Fruit fly (Drosophila melanogaster) whole organism, prepupa: ENCODE data around the gene CG33124.

Experiments used
- Blimp-1 ChIP-seq: fragments of 200-800 bp; sonication (Bioruptor generic); optimal IDR thresholded peaks from 3 replicates; lab custom pipeline; 2017; ENCODE audit warnings: missing biosample characterization, missing genetic modification characterization, mild to moderate bottlenecking, moderate library complexity, missing genetic modification reagents
- CG10669 ChIP-seq: fragments of 200-800 bp; sonication (Bioruptor generic); optimal IDR thresholded peaks from 3 replicates; lab custom pipeline; 2018; ENCODE audit warnings: missing biosample characterization, mild to moderate bottlenecking, missing genetic modification characterization, moderate library complexity
- CG11294 ChIP-seq: fragments of 200-800 bp; sonication (Bioruptor generic); IDR thresholded peaks from 2 replicates; pipeline ENCODE4 v1.3.6; 2022; ENCODE audit warnings: missing biosample characterization, missing genetic modification characterization
- CG11762 ChIP-seq: fragments of 200-800 bp; sonication (Bioruptor generic); optimal IDR thresholded peaks from 3 replicates; lab custom pipeline; 2016; ENCODE audit warnings: missing biosample characterization, missing genetic modification characterization; ENCODE audit not compliant: insufficient read depth
- CG15336 ChIP-seq: fragments of 200-800 bp; sonication (Bioruptor generic); IDR thresholded peaks from 2 replicates; pipeline ENCODE4 v1.3.6; 2022; ENCODE audit warnings: missing biosample characterization, missing genetic modification characterization
- CG1621 ChIP-seq: fragments of 200-800 bp; sonication (Bioruptor generic); optimal IDR thresholded peaks from 3 replicates; lab custom pipeline; 2018; ENCODE audit warnings: missing biosample characterization, mild to moderate bottlenecking, missing genetic modification characterization
- CG16779 ChIP-seq: fragments of 200-800 bp; sonication (Bioruptor generic); optimal IDR thresholded peaks from 3 replicates; lab custom pipeline; 2017; ENCODE audit warnings: missing biosample characterization, mild to moderate bottlenecking, missing genetic modification characterization
- CG3032 ChIP-seq: fragments of 200-800 bp; optimal IDR thresholded peaks from 2 replicates; lab custom pipeline; 2019; ENCODE audit warnings: missing biosample characterization, mild to moderate bottlenecking, missing genetic modification characterization, moderate library complexity
- CG31627 ChIP-seq: fragments of 200-800 bp; sonication (Bioruptor generic); optimal IDR thresholded peaks from 3 replicates; lab custom pipeline; 2016; ENCODE audit warnings: missing biosample characterization, missing genetic modification characterization
- CG32006 ChIP-seq: fragments of 200-800 bp; sonication (Bioruptor generic); optimal IDR thresholded peaks from 3 replicates; lab custom pipeline; 2017; ENCODE audit warnings: missing biosample characterization, mild to moderate bottlenecking, missing genetic modification characterization
- CG4318 ChIP-seq: fragments of 200-800 bp; sonication (Bioruptor generic); optimal IDR thresholded peaks from 3 replicates; lab custom pipeline; 2017; ENCODE audit warnings: missing biosample characterization, mild to moderate bottlenecking, missing genetic modification characterization
- CG6163 ChIP-seq: fragments of 200-800 bp; sonication (Bioruptor generic); IDR thresholded peaks from 3 replicates; pipeline ENCODE4 v1.3.6; 2022; ENCODE audit warnings: missing biosample characterization, missing genetic modification characterization
- CG6276 ChIP-seq: fragments of 200-800 bp; sonication (Bioruptor generic); optimal IDR thresholded peaks from 2 replicates; lab custom pipeline; 2017; ENCODE audit warnings: missing biosample characterization, mild to moderate bottlenecking, missing genetic modification characterization
- CG6792 ChIP-seq: fragments of 200-800 bp; sonication (Bioruptor generic); optimal IDR thresholded peaks from 3 replicates; lab custom pipeline; 2016; ENCODE audit warnings: missing biosample characterization, missing genetic modification characterization
- CG6808 ChIP-seq: fragments of 200-800 bp; sonication (Bioruptor generic); optimal IDR thresholded peaks from 3 replicates; lab custom pipeline; 2017; ENCODE audit warnings: missing biosample characterization, missing genetic modification characterization, mild to moderate bottlenecking, moderate library complexity, missing genetic modification reagents
- CG7368 ChIP-seq: fragments of 200-800 bp; sonication (Bioruptor generic); optimal IDR thresholded peaks from 3 replicates; lab custom pipeline; 2016; ENCODE audit warnings: missing biosample characterization, missing genetic modification characterization
- CG8119 ChIP-seq: fragments of 200-800 bp; sonication (Bioruptor generic); IDR thresholded peaks from 3 replicates; pipeline ENCODE4 v1.3.6; 2022; ENCODE audit warnings: missing biosample characterization, missing genetic modification characterization
- CG8319 ChIP-seq: fragments of 200-800 bp; sonication (Bioruptor generic); optimal IDR thresholded peaks from 3 replicates; lab custom pipeline; 2016; ENCODE audit warnings: missing biosample characterization, missing genetic modification characterization
- CG8632 ChIP-seq: fragments of 200-800 bp; sonication (Bioruptor generic); optimal IDR thresholded peaks from 3 replicates; lab custom pipeline; 2016; ENCODE audit warnings: missing biosample characterization, missing genetic modification characterization
- CG9139 ChIP-seq: fragments of 200-800 bp; sonication (Bioruptor generic); optimal IDR thresholded peaks from 3 replicates; lab custom pipeline; 2017; ENCODE audit warnings: missing biosample characterization, mild to moderate bottlenecking, missing genetic modification characterization
- Eip78C ChIP-seq: fragments of 200-800 bp; sonication (Bioruptor generic); peaks from one replicate; lab custom pipeline; 2016; ENCODE audit warnings: missing biosample characterization, missing genetic modification characterization
- Eip93F ChIP-seq: fragments of 200-800 bp; sonication (Bioruptor generic); optimal IDR thresholded peaks from 2 replicates; lab custom pipeline; 2016; ENCODE audit warnings: missing biosample characterization, mild to moderate bottlenecking, missing genetic modification characterization
- Ets96B ChIP-seq: fragments of 200-800 bp; optimal IDR thresholded peaks from 2 replicates; lab custom pipeline; 2019; ENCODE audit warnings: missing biosample characterization, mild to moderate bottlenecking, missing genetic modification characterization, moderate library complexity
- Hr39 ChIP-seq: fragments of 200-800 bp; sonication (Bioruptor generic); optimal IDR thresholded peaks from 2 replicates; lab custom pipeline; 2016; ENCODE audit warnings: missing biosample characterization, missing genetic modification characterization
- Lpt ChIP-seq: fragments of 200-800 bp; sonication (Bioruptor generic); optimal IDR thresholded peaks from 3 replicates; lab custom pipeline; 2016; ENCODE audit warnings: missing biosample characterization, missing genetic modification characterization
- Met ChIP-seq: fragments of 200-800 bp; sonication (Bioruptor generic); optimal IDR thresholded peaks from 3 replicates; lab custom pipeline; 2016; ENCODE audit warnings: missing biosample characterization, missing genetic modification characterization
- Smox ChIP-seq: fragments of 200-800 bp; sonication (Bioruptor generic); optimal IDR thresholded peaks from 3 replicates; lab custom pipeline; 2016; ENCODE audit warnings: missing biosample characterization, missing genetic modification characterization
- Sox102F ChIP-seq: fragments of 200-800 bp; sonication (Bioruptor generic); optimal IDR thresholded peaks from 2 replicates; lab custom pipeline; 2016; ENCODE audit warnings: missing biosample characterization, mild to moderate bottlenecking, missing genetic modification characterization
- Sox14 ChIP-seq: fragments of 200-800 bp; sonication (Bioruptor generic); optimal IDR thresholded peaks from 3 replicates; lab custom pipeline; 2016; ENCODE audit warnings: missing biosample characterization, missing genetic modification characterization
- Sox15 ChIP-seq: fragments of 200-800 bp; sonication (Bioruptor generic); optimal IDR thresholded peaks from 3 replicates; lab custom pipeline; 2016; ENCODE audit warnings: missing biosample characterization, missing genetic modification characterization
- acj6 ChIP-seq: fragments of 200-800 bp; sonication (Bioruptor generic); optimal IDR thresholded peaks from 3 replicates; lab custom pipeline; 2016; ENCODE audit warnings: missing biosample characterization, missing genetic modification characterization
- cyc ChIP-seq: fragments of 200-800 bp; sonication (Bioruptor generic); optimal IDR thresholded peaks from 3 replicates; lab custom pipeline; 2016; ENCODE audit warnings: missing biosample characterization, missing genetic modification characterization
- dac ChIP-seq: fragments of 200-800 bp; sonication (Bioruptor generic); optimal IDR thresholded peaks from 2 replicates; lab custom pipeline; 2017; ENCODE audit warnings: missing biosample characterization, mild to moderate bottlenecking, missing genetic modification characterization
- eg ChIP-seq: fragments of 200-800 bp; sonication (Bioruptor generic); IDR thresholded peaks from 3 replicates; pipeline ENCODE4 v1.3.6; 2022; ENCODE audit warnings: missing biosample characterization, missing genetic modification characterization
- fd59A ChIP-seq: fragments of 200-800 bp; sonication (Bioruptor generic); optimal IDR thresholded peaks from 2 replicates; lab custom pipeline; 2017; ENCODE audit warnings: missing biosample characterization, mild to moderate bottlenecking, missing genetic modification characterization, missing genetic modification reagents
- fd85E ChIP-seq: fragments of 200-800 bp; sonication (Bioruptor generic); optimal IDR thresholded peaks from 3 replicates; lab custom pipeline; 2016; ENCODE audit warnings: missing biosample characterization, missing genetic modification characterization
- pdm3 ChIP-seq: fragments of 200-800 bp; sonication (Bioruptor generic); optimal IDR thresholded peaks from 3 replicates; lab custom pipeline; 2016; ENCODE audit warnings: missing biosample characterization, missing genetic modification characterization
- salr ChIP-seq, 2 experiments: fragments of 200-800 bp; sonication (Bioruptor generic); optimal IDR thresholded peaks; 3 replicates each; lab custom pipeline; 2016 to 2018; ENCODE audit warnings: missing biosample characterization in 2 of 2, missing genetic modification characterization in 2 of 2, mild to moderate bottlenecking in 1 of 2
- spab ChIP-seq: fragments of 200-800 bp; sonication (Bioruptor generic); optimal IDR thresholded peaks from 2 replicates; lab custom pipeline; 2017; ENCODE audit warnings: missing biosample characterization, mild to moderate bottlenecking, missing genetic modification characterization, missing genetic modification reagents
- ss ChIP-seq, 2 experiments: fragments of 200-800 bp; sonication (Bioruptor generic); optimal IDR thresholded peaks; 2 replicates in 1 of 2; 3 replicates in 1 of 2; lab custom pipeline; 2017 to 2018; ENCODE audit warnings: mild to moderate bottlenecking in 2 of 2, missing biosample characterization in 2 of 2, missing genetic modification characterization in 2 of 2, moderate library complexity in 1 of 2
- svp ChIP-seq: fragments of 200-800 bp; sonication (Bioruptor generic); peaks from one replicate; lab custom pipeline; 2016; ENCODE audit warnings: missing biosample characterization, missing genetic modification characterization
- topi ChIP-seq: fragments of 200-800 bp; sonication (Bioruptor generic); optimal IDR thresholded peaks from 3 replicates; lab custom pipeline; 2016; ENCODE audit warnings: missing biosample characterization, missing genetic modification characterization
- vri ChIP-seq: fragments of 200-800 bp; sonication (Bioruptor generic); optimal IDR thresholded peaks from 3 replicates; lab custom pipeline; 2016; ENCODE audit warnings: missing biosample characterization, mild to moderate bottlenecking, missing genetic modification characterization

The CG33124 gene

DNA sequence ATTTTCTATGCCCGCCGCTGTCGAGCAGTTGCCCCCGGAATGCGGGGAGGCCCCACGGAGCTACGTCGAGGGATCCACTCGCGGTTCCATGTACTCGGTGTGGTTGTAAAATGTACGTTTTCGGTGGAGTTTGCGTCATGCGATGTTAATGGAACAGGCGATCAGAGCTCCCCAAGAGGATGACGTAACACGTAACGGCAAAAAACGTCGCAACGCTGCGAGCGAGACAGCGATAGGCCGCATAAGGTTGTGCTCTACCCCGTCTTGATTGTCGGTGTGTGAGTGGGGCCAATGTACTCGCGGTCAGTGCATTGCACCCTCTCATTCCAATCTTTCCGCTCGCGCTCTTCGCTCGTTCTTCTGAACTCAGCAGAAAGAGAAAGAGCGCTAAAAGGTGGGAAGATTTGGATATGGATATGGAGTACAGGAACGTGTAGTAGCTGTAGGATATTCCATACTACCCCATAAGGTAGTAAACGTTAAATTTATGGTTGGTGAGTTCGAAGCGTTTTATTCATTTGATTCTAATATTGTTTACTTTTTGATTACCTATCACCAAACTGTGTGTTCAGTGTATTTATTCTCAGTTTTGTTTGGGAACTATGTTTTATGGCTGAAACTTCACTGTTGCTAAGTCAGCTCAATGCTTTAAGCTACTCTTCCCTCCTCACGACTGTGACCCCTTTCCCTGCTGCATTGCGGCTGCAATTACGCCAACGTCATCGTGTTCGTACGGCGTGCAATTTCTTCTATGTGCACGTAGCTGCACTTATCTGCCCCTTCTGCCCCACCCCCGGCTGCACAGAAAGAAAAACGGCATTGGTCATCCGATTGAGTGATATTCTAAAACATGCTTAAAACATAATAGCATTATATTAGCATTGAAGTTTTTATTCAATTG is 8.5 kb downstream of the CG33124 start (continued):
- TF ChIP-seq Smox (GFP tag; lab: Kevin White, UChicago) (no peak), Sox15 (GFP tag; lab: Kevin White, UChicago) (no peak), CG1621 (tag; lab: Kevin White, UChicago) (peak; percentile 59), CG10669 (GFP tag; lab: Kevin White, UChicago) (no peak), CG9139 (GFP tag; lab: Kevin White, UChicago) (no peak), CG16779 (tag; lab: Kevin White, UChicago) (peak; percentile 33), Sox102F (GFP tag; lab: Kevin White, UChicago) (peak; percentile 9), Ets96B (tag; lab: Kevin White, UChicago) (peak; percentile 5), eg (GFP tag; lab: Robert Waterston, UW) (no peak), CG11294 (GFP tag; lab: Robert Waterston, UW) (no peak), CG32006 (GFP tag; lab: Kevin White, UChicago) (no peak), CG6792 (no peak), spab (no peak), acj6 (GFP tag; lab: Kevin White, UChicago) (no peak), CG6808 (no peak), ss (GFP tag; optimal IDR thresholded peaks at IDR 0.05; lab: Kevin White, UChicago) (peak in 1 of 2 experiments; percentile 31), svp (GFP tag; lab: Kevin White, UChicago) (peak; percentile 93), dac (GFP tag; lab: Kevin White, UChicago) (no peak), CG8632 (GFP tag; lab: Kevin White, UChicago) (no peak), fd59A (GFP tag; lab: Kevin White, UChicago) (no peak), CG6276 (GFP tag; lab: Kevin White, UChicago) (no peak), Eip93F (no peak), CG4318 (GFP tag; lab: Kevin White, UChicago) (no peak), Hr39 (GFP tag; lab: Kevin White, UChicago) (no peak), Blimp-1 (GFP tag; lab: Kevin White, UChicago) (no peak)

DNA sequence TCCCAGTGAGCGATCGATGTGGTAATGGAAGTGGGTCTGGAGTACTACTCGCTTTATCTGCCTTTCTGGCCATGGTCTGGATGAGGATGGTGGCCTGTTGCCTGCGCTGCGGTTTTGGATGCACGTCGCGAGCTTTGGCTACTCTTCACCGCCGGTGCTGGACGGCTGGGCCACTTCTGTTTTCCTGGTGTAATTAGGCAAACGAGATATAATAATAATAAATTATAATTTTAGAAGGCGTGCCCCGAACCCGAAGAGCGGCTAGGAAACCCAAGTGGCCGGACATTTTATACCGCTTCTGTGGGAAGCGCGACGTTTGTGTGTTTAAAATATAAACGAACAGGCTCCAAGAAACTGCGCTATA is 9.5 kb downstream of the CG33124 start:
- no peak for TF ChIP-seq cyc (GFP tag; lab: Kevin White, UChicago)
- no peak for TF ChIP-seq Eip78C
- TF ChIP-seq CG7368: no peak
- TF ChIP-seq CG4318 (GFP tag; lab: Kevin White, UChicago): no peak

DNA sequence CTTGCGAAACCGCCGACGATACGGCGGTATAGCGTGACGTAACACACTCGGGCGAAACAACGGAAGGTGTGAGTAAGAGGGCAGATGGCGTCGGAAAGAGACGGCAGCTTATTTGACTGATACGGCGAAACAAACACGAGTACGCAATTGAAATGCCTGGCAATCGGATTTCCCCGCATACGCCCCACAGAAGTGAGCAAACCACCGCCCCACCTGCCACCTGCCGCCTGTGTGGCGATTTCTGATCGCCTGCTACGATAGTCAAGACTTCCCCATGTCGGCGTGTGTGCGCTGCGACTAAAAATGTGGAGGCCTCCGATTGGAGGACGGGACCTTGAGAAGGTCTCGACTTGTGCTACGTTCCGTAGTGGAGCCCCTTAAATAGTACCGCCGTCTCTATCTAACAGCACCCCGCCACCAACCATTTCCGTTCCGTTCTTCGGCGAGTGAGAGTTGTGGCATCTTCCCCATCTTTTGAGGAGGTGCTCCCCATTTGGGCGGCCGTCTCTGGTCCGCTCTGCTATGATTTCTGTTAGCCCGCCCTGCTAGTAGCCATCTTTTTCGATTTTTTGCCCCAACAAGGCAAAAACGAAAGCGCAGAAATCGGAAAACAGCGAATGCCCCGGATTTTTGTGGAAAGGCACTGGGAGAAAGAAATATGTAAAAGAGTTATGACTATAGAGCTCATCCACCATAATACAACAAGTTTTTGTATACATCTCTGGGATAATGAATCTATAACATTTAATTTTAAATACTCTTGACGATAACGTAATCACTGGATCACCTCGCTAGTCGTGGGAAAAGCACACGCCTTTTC is 10.1 kb downstream of the CG33124 start:
- TF ChIP-seq pdm3 (GFP tag; lab: Kevin White, UChicago): peak; percentile 99
- peak; percentile 99 for TF ChIP-seq Eip78C
- peak; percentile 94 for TF ChIP-seq CG10669 (GFP tag; lab: Kevin White, UChicago)
- TF ChIP-seq CG32006 (GFP tag; lab: Kevin White, UChicago): peak; percentile 98
- TF ChIP-seq CG6163 (GFP tag; lab: Robert Waterston, UW): no peak
- peak; percentile 97 for TF ChIP-seq CG8632 (GFP tag; lab: Kevin White, UChicago)
- TF ChIP-seq CG9139 (GFP tag; lab: Kevin White, UChicago): peak; percentile 90
- peak; percentile 97 for TF ChIP-seq CG3032 (tag; lab: Kevin White, UChicago)
- TF ChIP-seq Hr39 (GFP tag; lab: Kevin White, UChicago): peak; percentile 99
- peak; percentile 98 for TF ChIP-seq Sox15 (GFP tag; lab: Kevin White, UChicago)
- TF ChIP-seq fd59A (GFP tag; lab: Kevin White, UChicago): peak; percentile 95
- TF ChIP-seq CG16779 (tag; lab: Kevin White, UChicago): peak; percentile 94
- TF ChIP-seq Lpt: peak; percentile 97
- peak; percentile 94 for TF ChIP-seq CG7368
- TF ChIP-seq CG8319 (GFP tag; lab: Kevin White, UChicago): peak; percentile 98
- peak; percentile 99 for TF ChIP-seq Met (GFP tag; lab: Kevin White, UChicago)
- no peak for TF ChIP-seq CG15336 (GFP tag; lab: Robert Waterston, UW)
- TF ChIP-seq CG8119 (GFP tag; lab: Robert Waterston, UW): no peak
- TF ChIP-seq fd85E (GFP tag; lab: Kevin White, UChicago): peak; percentile 92
- peak; percentile 94 to 98 for TF ChIP-seq salr (GFP tag; optimal IDR thresholded peaks at IDR 0.05; lab: Kevin White, UChicago)
- TF ChIP-seq vri: peak; percentile 100
- no peak for TF ChIP-seq Eip93F
- peak; percentile 99 for TF ChIP-seq topi
- peak; percentile 99 for TF ChIP-seq CG31627 (GFP tag; lab: Kevin White, UChicago)
- TF ChIP-seq Sox14 (GFP tag; lab: Kevin White, UChicago): peak; percentile 99
- TF ChIP-seq cyc (GFP tag; lab: Kevin White, UChicago): peak; percentile 99
- peak; percentile 98 for TF ChIP-seq CG11762 (GFP tag; lab: Kevin White, UChicago)
